Worm (Caenorhabditis elegans): Measurements from ENCODE around the gene rpl-39.

- TF ChIP-seq sea-1 (GFP tag; conservative IDR thresholded peaks at IDR 0.05) = no peak
- TF ChIP-seq flt-1 (GFP tag; IDR thresholded peaks at IDR 0.05) = no peak
- TF ChIP-seq aly-1 (tag; optimal IDR thresholded peaks at IDR 0.05) = no peak
Observed at ce11 chrV:7822655-7823054, 46.8 kb upstream of the rpl-39 start.
